Worm (Caenorhabditis elegans): ENCODE results near the gene srx-125.
A peak's percentile ranks its signal among the peaks of the same experiment; 100 is the strongest.

srx-125 gene

DNA sequence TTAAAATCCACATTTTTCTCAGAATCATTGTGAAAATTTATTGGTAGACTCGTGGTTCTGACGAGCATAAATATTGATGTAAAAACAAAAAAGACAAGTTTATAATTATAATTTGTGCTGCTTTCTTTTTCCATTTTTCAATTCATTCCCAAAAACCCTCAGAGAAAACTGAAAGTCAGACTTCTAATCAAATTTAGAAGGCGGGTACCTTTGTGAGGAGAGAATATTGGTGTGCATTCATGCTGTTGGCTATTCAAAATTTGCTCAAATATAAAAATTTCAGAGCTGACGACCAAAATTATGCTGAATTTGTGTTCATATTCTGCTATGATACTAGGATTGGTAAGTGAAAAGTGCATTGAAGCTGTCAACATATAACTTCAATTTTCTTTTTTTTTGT lies at the start of gene srx-125:
Gene srx-125 (plus strand): TSS at position 301 of the 400 bp plus-strand sequence.
- TF ChIP-seq unc-62 (GFP tag; optimal IDR thresholded peaks at IDR 0.05) (no peak), sem-4 (tag; optimal IDR thresholded peaks at IDR 0.05) (no peak), aly-2 (tag; optimal IDR thresholded peaks at IDR 0.05) (no peak), nhr-10 (tag; optimal IDR thresholded peaks at IDR 0.05) (no peak), gmeb-1 (tag; optimal IDR thresholded peaks at IDR 0.05) (no peak), C34F6.9 (tag; optimal IDR thresholded peaks at IDR 0.05) (no peak), ztf-4 (tag; optimal IDR thresholded peaks at IDR 0.05) (no peak)

DNA sequence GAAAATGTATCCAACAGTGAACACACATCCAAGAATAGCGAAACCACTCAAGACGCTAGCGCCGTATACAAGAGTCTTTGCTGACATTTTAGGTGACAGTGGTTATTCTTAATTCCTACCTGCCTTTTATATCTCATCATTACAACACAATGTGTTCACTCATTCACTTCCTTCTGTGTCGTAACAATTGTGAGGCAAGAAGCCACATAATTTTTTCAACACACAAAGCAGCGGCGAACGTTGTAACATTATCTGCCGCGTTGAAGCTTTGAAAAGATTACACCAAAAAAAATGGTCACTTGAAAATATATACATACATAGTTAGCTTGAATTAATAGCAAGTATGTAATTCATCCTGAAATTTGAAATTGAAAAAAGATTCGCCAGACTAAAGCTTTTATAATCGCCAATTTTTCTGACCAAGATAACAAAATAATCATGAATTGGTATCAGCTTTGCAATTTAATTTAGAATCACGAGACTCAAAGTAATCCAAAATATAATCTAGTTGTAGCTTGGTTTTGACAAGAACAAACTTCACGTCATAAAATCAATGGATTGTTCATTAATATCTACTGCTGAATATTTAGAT lies 49.1 kb upstream of the srx-125 start, which contains the start of the genes col-161 and srh-18:
Gene col-161 (minus strand): TSS at position 101 of the 592 bp plus-strand sequence.
Gene srh-18 (plus strand): TSS at position 542 of the 592 bp plus-strand sequence.
- TF ChIP-seq lin-13 (GFP tag; optimal IDR thresholded peaks at IDR 0.05) (no peak), skn-1 (tag; optimal IDR thresholded peaks at IDR 0.05) (no peak), nhr-25 (tag; optimal IDR thresholded peaks at IDR 0.05) (no peak), lin-11 (tag; optimal IDR thresholded peaks at IDR 0.05) (no peak), ceh-16 (tag; optimal IDR thresholded peaks at IDR 0.05) (no peak), mdl-1 (tag; optimal IDR thresholded peaks at IDR 0.05) (no peak), nhr-10 (tag; optimal IDR thresholded peaks at IDR 0.05) (no peak), sma-3 (GFP tag; optimal IDR thresholded peaks at IDR 0.05) (no peak)

ce11 chrV:13320676-13321075 lies 46.4 kb upstream of the srx-125 start, which contains the start of gene srh-15:
TSS of gene srh-15 (plus strand) at chrV:13320976.
- TF ChIP-seq nhr-10 (tag; optimal IDR thresholded peaks at IDR 0.05) (no peak), aly-2 (tag; optimal IDR thresholded peaks at IDR 0.05) (no peak), zag-1 (tag; optimal IDR thresholded peaks at IDR 0.05) (no peak), fos-1 (tag; optimal IDR thresholded peaks at IDR 0.05) (no peak), crh-2 (tag; optimal IDR thresholded peaks at IDR 0.05) (no peak), peb-1 (tag; optimal IDR thresholded peaks at IDR 0.05) (no peak), egl-27 (tag; optimal IDR thresholded peaks at IDR 0.05) (no peak)

ce11 chrV:13324933-13325760 lies 42.0 kb upstream of the srx-125 start, which contains the start of gene C50B6.7:
TSS of gene C50B6.7 (minus strand) at chrV:13324983.
- TF ChIP-seq sma-3 (GFP tag; optimal IDR thresholded peaks at IDR 0.05) (no peak), mab-5 (tag; optimal IDR thresholded peaks at IDR 0.05) (no peak), elt-1 (tag; optimal IDR thresholded peaks at IDR 0.05) (no peak), blmp-1 (tag; optimal IDR thresholded peaks at IDR 0.05; ENCODE audit: insufficient read depth) (no peak), unc-62 (GFP tag; optimal IDR thresholded peaks at IDR 0.05) (no peak), sma-9 (GFP tag; optimal IDR thresholded peaks at IDR 0.05) (peak; percentile 1), sma-9 (tag; optimal IDR thresholded peaks at IDR 0.05) (no peak), fos-1 (tag; optimal IDR thresholded peaks at IDR 0.05) (peak; percentile 36), lsy-2 (tag; optimal IDR thresholded peaks at IDR 0.05) (no peak), nhr-11 (tag; optimal IDR thresholded peaks at IDR 0.05) (no peak)

ce11 chrV:13327463-13327862 lies 39.7 kb upstream of the srx-125 start, which contains the start of gene str-37:
TSS of gene str-37 (plus strand) at chrV:13327763.
- TF ChIP-seq nhr-23 (tag; optimal IDR thresholded peaks at IDR 0.05) (no peak), nhr-237 (tag; optimal IDR thresholded peaks at IDR 0.05) (no peak), nhr-25 (tag; optimal IDR thresholded peaks at IDR 0.05) (no peak), unc-39 (tag; optimal IDR thresholded peaks at IDR 0.05) (no peak), elt-1 (tag; optimal IDR thresholded peaks at IDR 0.05) (no peak), elt-3 (tag; optimal IDR thresholded peaks at IDR 0.05) (no peak), egl-27 (tag; optimal IDR thresholded peaks at IDR 0.05) (no peak)

- TF ChIP-seq nhr-129 (tag; optimal IDR thresholded peaks at IDR 0.05) = no peak
- no peak for TF ChIP-seq snpc-4 (tag; optimal IDR thresholded peaks at IDR 0.05)
- TF ChIP-seq nhr-12 (tag; optimal IDR thresholded peaks at IDR 0.05) = no peak
- no peak for TF ChIP-seq ztf-4 (tag; optimal IDR thresholded peaks at IDR 0.05)
- no peak for TF ChIP-seq nhr-237 (tag; optimal IDR thresholded peaks at IDR 0.05)
- no peak for TF ChIP-seq nhr-23 (tag; optimal IDR thresholded peaks at IDR 0.05)
- TF ChIP-seq mbf-1 (tag; optimal IDR thresholded peaks at IDR 0.05) = no peak
- no peak for TF ChIP-seq fos-1 (tag; optimal IDR thresholded peaks at IDR 0.05)
- TF ChIP-seq nhr-6 (tag; optimal IDR thresholded peaks at IDR 0.05) = no peak
- no peak for TF ChIP-seq aly-2 (tag; optimal IDR thresholded peaks at IDR 0.05)
- TF ChIP-seq zag-1 (tag; optimal IDR thresholded peaks at IDR 0.05) = no peak
Measured at ce11 chrV:13330919-13331318, 36.2 kb upstream of the srx-125 start, which contains the start of gene nhr-129. TSS of gene nhr-129 (minus strand) at chrV:13331019.
